Fruit fly (Drosophila melanogaster): ENCODE results near the gene TM9SF2.
A peak's percentile ranks its signal among the peaks of the same experiment; 100 is the strongest.

The TM9SF2 gene

dm6 chr2L:20758188-20758846 lies 24.2 kb upstream of the TM9SF2 start (continued):
- no peak for TF ChIP-seq CG10431 (GFP tag; optimal IDR thresholded peaks at IDR 0.05)
- TF ChIP-seq Hr39 (optimal IDR thresholded peaks at IDR 0.05): no peak
- TF ChIP-seq chm (GFP tag; IDR thresholded peaks at IDR 0.05): no peak
- TF ChIP-seq CG4282 (GFP tag; optimal IDR thresholded peaks at IDR 0.05): no peak
- TF ChIP-seq CG17186 (GFP tag; optimal IDR thresholded peaks at IDR 0.05): no peak
- TF ChIP-seq emc (GFP tag; optimal IDR thresholded peaks at IDR 0.05): no peak
- no peak for TF ChIP-seq Ets65A (GFP tag)
- no peak for TF ChIP-seq Rx (GFP tag; IDR thresholded peaks at IDR 0.05)
- no peak for TF ChIP-seq Ets97D (GFP tag; optimal IDR thresholded peaks at IDR 0.05)
- no peak for TF ChIP-seq CG1233 (GFP tag; optimal IDR thresholded peaks at IDR 0.05)
- no peak for TF ChIP-seq CG17385 (GFP tag; optimal IDR thresholded peaks at IDR 0.05)
- TF ChIP-seq toy (GFP tag; IDR thresholded peaks at IDR 0.05): no peak
- TF ChIP-seq Atf6 (GFP tag; IDR thresholded peaks at IDR 0.05): no peak
- peak; percentile 79 for TF ChIP-seq scrt (GFP tag; optimal IDR thresholded peaks at IDR 0.05)
- no peak for TF ChIP-seq CG7786 (GFP tag; optimal IDR thresholded peaks at IDR 0.05)
- no peak for TF ChIP-seq h (optimal IDR thresholded peaks at IDR 0.05)
- TF ChIP-seq cwo (GFP tag; optimal IDR thresholded peaks at IDR 0.05): no peak
- TF ChIP-seq Elba2 (GFP tag; optimal IDR thresholded peaks at IDR 0.05): no peak
- no peak for TF ChIP-seq TFAM (GFP tag; optimal IDR thresholded peaks at IDR 0.05)
- TF ChIP-seq CG4820 (GFP tag; optimal IDR thresholded peaks at IDR 0.05): no peak
- no peak for TF ChIP-seq sob (GFP tag; IDR thresholded peaks at IDR 0.05)
- no peak for TF ChIP-seq Nf-YA (GFP tag; IDR thresholded peaks at IDR 0.05)
- no peak for TF ChIP-seq trem (tag; optimal IDR thresholded peaks at IDR 0.05)
- TF ChIP-seq fd64A (GFP tag; optimal IDR thresholded peaks at IDR 0.05): no peak
- TF ChIP-seq CG4617 (GFP tag; optimal IDR thresholded peaks at IDR 0.05; ENCODE audit: borderline replicate concordance): no peak
- no peak for TF ChIP-seq CG3726 (GFP tag; IDR thresholded peaks at IDR 0.05)
- TF ChIP-seq unpg (GFP tag; optimal IDR thresholded peaks at IDR 0.05): no peak
- no peak for TF ChIP-seq fd102C (GFP tag; optimal IDR thresholded peaks at IDR 0.05)
- peak in 1 of 2 experiments; percentile 84 for TF ChIP-seq Pdp1 (GFP tag; optimal IDR thresholded peaks at IDR 0.05)
- peak; percentile 36 for TF ChIP-seq Rfx (GFP tag; IDR thresholded peaks at IDR 0.05)
- no peak for TF ChIP-seq ttk (GFP tag; IDR thresholded peaks at IDR 0.05)
- TF ChIP-seq ci (GFP tag; IDR thresholded peaks at IDR 0.05): peak; percentile 63; the same call in 2 of the 3 replicates
- TF ChIP-seq lbe (GFP tag; optimal IDR thresholded peaks at IDR 0.05): no peak
- TF ChIP-seq tna (GFP tag; IDR thresholded peaks at IDR 0.05; ENCODE audit: partially characterized antibody): no peak
- TF ChIP-seq ERR (GFP tag; optimal IDR thresholded peaks at IDR 0.05): no peak
- TF ChIP-seq ro (GFP tag; IDR thresholded peaks at IDR 0.05): no peak
- TF ChIP-seq dmrt11E (tag; optimal IDR thresholded peaks at IDR 0.05): no peak
- no peak for TF ChIP-seq CG12942 (GFP tag; optimal IDR thresholded peaks at IDR 0.05)
- TF ChIP-seq al (GFP tag; IDR thresholded peaks at IDR 0.05): no peak
- no peak for TF ChIP-seq br (optimal IDR thresholded peaks at IDR 0.05)
- no peak for TF ChIP-seq ab (GFP tag; optimal IDR thresholded peaks at IDR 0.05)
- TF ChIP-seq so (GFP tag; IDR thresholded peaks at IDR 0.05): peak; percentile 55; the same call in 1 of the 3 replicates
- peak; percentile 11 for TF ChIP-seq ATbp (GFP tag; optimal IDR thresholded peaks at IDR 0.05)
- no peak for TF ChIP-seq CG30020 (tag; optimal IDR thresholded peaks at IDR 0.05)
- TF ChIP-seq CG2120 (GFP tag; optimal IDR thresholded peaks at IDR 0.05): no peak
- no peak for TF ChIP-seq CG15696 (tag; optimal IDR thresholded peaks at IDR 0.05)
- TF ChIP-seq hth (optimal IDR thresholded peaks at IDR 0.05): no peak
- no peak for TF ChIP-seq ham (GFP tag; IDR thresholded peaks at IDR 0.05)
- TF ChIP-seq chinmo (GFP tag; IDR thresholded peaks at IDR 0.05; ENCODE audit: partially characterized antibody): peak; percentile 89; the same call in 3 of the 4 replicates
- no peak for TF ChIP-seq CG16779 (GFP tag; IDR thresholded peaks at IDR 0.05)
- 0 out of 2 replicates have a peak, but pooled peaks have one; percentile 27 for TF ChIP-seq E2f2 (GFP tag; IDR thresholded peaks at IDR 0.05)
- TF ChIP-seq disco-r (GFP tag; optimal IDR thresholded peaks at IDR 0.05): no peak
- no peak for TF ChIP-seq ind (GFP tag; optimal IDR thresholded peaks at IDR 0.05)
